Fruit fly (Drosophila melanogaster) whole organism, embryonic: ENCODE data around the gene mRpL30.
A peak's percentile ranks its signal among the peaks of the same experiment; 100 is the strongest.

Experiments used
- Atf-2 ChIP-seq: fragments of 200-800 bp; sonication (Bioruptor generic); optimal IDR thresholded peaks from 2 replicates; lab custom pipeline; 2016; ENCODE audit warnings: missing biosample characterization, missing genetic modification characterization
- CG10321 ChIP-seq: fragments of 200-800 bp; sonication (Bioruptor generic); IDR thresholded peaks from 2 replicates; pipeline ENCODE4 v1.3.6; 2022; ENCODE audit warnings: missing biosample characterization, missing genetic modification characterization
- CG10543 ChIP-seq: fragments of 200-800 bp; sonication (Bioruptor generic); optimal IDR thresholded peaks from 3 replicates; lab custom pipeline; 2017; ENCODE audit warnings: missing biosample characterization, mild to moderate bottlenecking, missing genetic modification characterization, moderate library complexity
- CG10654 ChIP-seq: fragments of 200-800 bp; sonication (Bioruptor generic); optimal IDR thresholded peaks from 2 replicates; lab custom pipeline; 2016; ENCODE audit warnings: missing biosample characterization, missing genetic modification characterization
- CG11456 ChIP-seq: fragments of 200-800 bp; sonication (Bioruptor generic); IDR thresholded peaks from 3 replicates; pipeline ENCODE4 v1.3.6; 2022; ENCODE audit warnings: missing biosample characterization, missing genetic modification characterization
- CG11695 ChIP-seq: fragments of 200-800 bp; sonication (Bioruptor generic); IDR thresholded peaks from 3 replicates; pipeline ENCODE4 v1.3.6; 2022; ENCODE audit warnings: missing biosample characterization, missing genetic modification characterization
- CG12071 ChIP-seq: fragments of 200-800 bp; sonication (Bioruptor generic); optimal IDR thresholded peaks from 3 replicates; lab custom pipeline; 2018; ENCODE audit warnings: missing biosample characterization, mild to moderate bottlenecking, missing genetic modification characterization
- CG13424 ChIP-seq: fragments of 200-800 bp; sonication (Bioruptor generic); optimal IDR thresholded peaks from 2 replicates; lab custom pipeline; 2019; ENCODE audit warnings: missing biosample characterization, mild to moderate bottlenecking, missing genetic modification characterization, moderate library complexity
- CG15011 ChIP-seq: fragments of 200-800 bp; sonication (Bioruptor generic); optimal IDR thresholded peaks from 3 replicates; lab custom pipeline; 2018; ENCODE audit warnings: missing biosample characterization, mild to moderate bottlenecking, missing genetic modification characterization
- CG15073 ChIP-seq: fragments of 200-800 bp; sonication (Bioruptor generic); optimal IDR thresholded peaks from 2 replicates; lab custom pipeline; 2016; ENCODE audit warnings: missing biosample characterization, missing genetic modification characterization
- CG17385 ChIP-seq: fragments of 200-800 bp; sonication (Bioruptor generic); optimal IDR thresholded peaks from 3 replicates; lab custom pipeline; 2018; ENCODE audit warnings: missing biosample characterization, mild to moderate bottlenecking, missing genetic modification characterization
- CG1792 ChIP-seq: fragments of 200-800 bp; sonication (Bioruptor generic); optimal IDR thresholded peaks from 2 replicates; lab custom pipeline; 2016; ENCODE audit warnings: missing biosample characterization, missing genetic modification characterization
- CG18262 ChIP-seq: fragments of 200-800 bp; optimal IDR thresholded peaks from 3 replicates; lab custom pipeline; 2019; ENCODE audit warnings: missing biosample characterization, mild to moderate bottlenecking, missing genetic modification characterization, moderate library complexity
- CG2875 ChIP-seq: fragments of 200-800 bp; sonication (Bioruptor generic); optimal IDR thresholded peaks from 2 replicates; lab custom pipeline; 2017; ENCODE audit warnings: missing biosample characterization, mild to moderate bottlenecking, missing genetic modification characterization, missing genetic modification reagents
- CG3281 ChIP-seq: fragments of 200-800 bp; sonication (Bioruptor generic); optimal IDR thresholded peaks from 3 replicates; lab custom pipeline; 2017; ENCODE audit warnings: missing biosample characterization, mild to moderate bottlenecking, missing genetic modification characterization
- CG3726 ChIP-seq: fragments of 200-800 bp; sonication (Bioruptor generic); IDR thresholded peaks from 3 replicates; pipeline ENCODE4, ENCODE4 v1.3.6; 2022; ENCODE audit warnings: missing biosample characterization, missing genetic modification characterization
- CG3838 ChIP-seq: fragments of 200-800 bp; sonication (Bioruptor generic); optimal IDR thresholded peaks from 3 replicates; lab custom pipeline; 2016; ENCODE audit warnings: missing biosample characterization, missing genetic modification characterization
- CG4282 ChIP-seq: fragments of 200-800 bp; sonication (Bioruptor generic); optimal IDR thresholded peaks from 2 replicates; lab custom pipeline; 2016; ENCODE audit warnings: missing biosample characterization, missing genetic modification characterization
- CG6689 ChIP-seq: fragments of 200-800 bp; sonication (Bioruptor generic); IDR thresholded peaks from 2 replicates; pipeline ENCODE4 v1.3.6; 2022; ENCODE audit warnings: missing biosample characterization, missing genetic modification characterization
- CG6813 ChIP-seq: fragments of 200-800 bp; sonication (Bioruptor generic); optimal IDR thresholded peaks from 2 replicates; lab custom pipeline; 2017; ENCODE audit warnings: missing biosample characterization, missing genetic modification characterization, mild to moderate bottlenecking, moderate library complexity, missing genetic modification reagents
- CG8281 ChIP-seq: fragments of 200-800 bp; sonication (Bioruptor generic); optimal IDR thresholded peaks from 2 replicates; lab custom pipeline; 2018; ENCODE audit warnings: missing biosample characterization, mild to moderate bottlenecking, missing genetic modification characterization, moderate library complexity
- CG9609 ChIP-seq: fragments of 200-800 bp; sonication (Bioruptor generic); optimal IDR thresholded peaks from 3 replicates; lab custom pipeline; 2016; ENCODE audit warnings: missing biosample characterization, missing genetic modification characterization
- Dll ChIP-seq: fragments of 200-800 bp; sonication (Bioruptor generic); IDR thresholded peaks from 4 replicates; pipeline ENCODE4 v1.3.6; 2022; ENCODE audit warnings: missing biosample characterization, missing genetic modification characterization; ENCODE audit not compliant: partially characterized antibody
- Drgx ChIP-seq: fragments of 200-800 bp; sonication (Bioruptor generic); IDR thresholded peaks from 2 replicates; pipeline ENCODE4 v1.3.6; 2022; ENCODE audit warnings: missing biosample characterization, missing genetic modification characterization
- Eip74EF ChIP-seq, 2 experiments: fragments of 200-800 bp in 1 of 2; fragments of >200 bp in 1 of 2; sonication (Bioruptor generic) in 1 of 2; optimal IDR thresholded peaks; 2 replicates each; lab custom pipeline; 2017 to 2019; ENCODE audit warnings: missing biosample characterization in 2 of 2, missing genetic modification characterization in 2 of 2, mild to moderate bottlenecking in 1 of 2, moderate library complexity in 1 of 2
- HLH3B ChIP-seq: fragments of 200-800 bp; sonication (Bioruptor generic); IDR thresholded peaks from 2 replicates; pipeline ENCODE4 v1.3.6; 2022; ENCODE audit warnings: missing biosample characterization, missing genetic modification characterization
- HLH54F ChIP-seq: fragments of 200-800 bp; sonication (Bioruptor generic); optimal IDR thresholded peaks from 3 replicates; lab custom pipeline; 2016; ENCODE audit warnings: missing biosample characterization, missing genetic modification characterization
- NC2α ChIP-seq: fragments of 200-800 bp; sonication (Bioruptor generic); optimal IDR thresholded peaks from 2 replicates; lab custom pipeline; 2016; ENCODE audit warnings: missing biosample characterization, missing genetic modification characterization
- NC2β ChIP-seq: fragments of 200-800 bp; sonication (Bioruptor generic); optimal IDR thresholded peaks from 2 replicates; lab custom pipeline; 2016; ENCODE audit warnings: missing biosample characterization, missing genetic modification characterization
- Opbp ChIP-seq: fragments of 200-800 bp; sonication (Bioruptor generic); IDR thresholded peaks from 3 replicates; pipeline ENCODE4 v1.3.6; 2022; ENCODE audit warnings: missing biosample characterization, missing genetic modification characterization; ENCODE audit not compliant: partially characterized antibody
- Scr ChIP-seq: fragments of 200-800 bp; sonication (Bioruptor generic); IDR thresholded peaks from 2 replicates; pipeline ENCODE4 v1.3.6; 2022; ENCODE audit warnings: missing biosample characterization, missing genetic modification characterization; ENCODE audit not compliant: partially characterized antibody
- Sin3A ChIP-seq: fragments of >200 bp; optimal IDR thresholded peaks from 2 replicates; lab custom pipeline; 2018
- YL-1 ChIP-seq: fragments of 200-800 bp; sonication (Bioruptor generic); optimal IDR thresholded peaks from 3 replicates; lab custom pipeline; 2017; ENCODE audit warnings: missing biosample characterization, mild to moderate bottlenecking, missing genetic modification characterization
- ap ChIP-seq: fragments of 200-800 bp; sonication (Bioruptor generic); IDR thresholded peaks from 2 replicates; pipeline ENCODE4 v1.3.6; 2022; ENCODE audit warnings: missing biosample characterization, missing genetic modification characterization
- ase ChIP-seq: fragments of 200-800 bp; sonication (Bioruptor generic); IDR thresholded peaks from 3 replicates; pipeline ENCODE4 v1.3.6; 2022; ENCODE audit warnings: missing biosample characterization, missing genetic modification characterization
- bcd ChIP-seq: fragments of 200-800 bp; sonication (Bioruptor generic); optimal IDR thresholded peaks from 2 replicates; lab custom pipeline; 2017; ENCODE audit warnings: missing biosample characterization, mild to moderate bottlenecking, missing genetic modification characterization
- cg ChIP-seq: fragments of 200-800 bp; sonication (Bioruptor generic); optimal IDR thresholded peaks from 3 replicates; lab custom pipeline; 2019; ENCODE audit warnings: missing biosample characterization, mild to moderate bottlenecking, missing genetic modification characterization, moderate library complexity
- cwo ChIP-seq: fragments of 200-800 bp; sonication (Bioruptor generic); optimal IDR thresholded peaks from 3 replicates; lab custom pipeline; 2017; ENCODE audit warnings: missing biosample characterization, missing genetic modification characterization, mild to moderate bottlenecking, moderate library complexity, missing genetic modification reagents
- dmrt11E ChIP-seq: fragments of 200-800 bp; sonication (Bioruptor generic); optimal IDR thresholded peaks from 3 replicates; lab custom pipeline; 2018; ENCODE audit warnings: missing biosample characterization, mild to moderate bottlenecking, missing genetic modification characterization, moderate library complexity
- dpn ChIP-seq, 2 experiments: fragments of 200-800 bp; sonication (Bioruptor generic); optimal IDR thresholded peaks; 3 replicates each; lab custom pipeline; 2016; ENCODE audit warnings: missing biosample characterization in 2 of 2, missing genetic modification characterization in 2 of 2
- gce ChIP-seq: fragments of 200-800 bp; sonication (Bioruptor generic); IDR thresholded peaks from 3 replicates; pipeline ENCODE4 v1.3.6; 2022; ENCODE audit warnings: missing biosample characterization, missing genetic modification characterization
- ken ChIP-seq: fragments of 200-800 bp; sonication (Bioruptor generic); IDR thresholded peaks from 3 replicates; pipeline ENCODE4 v1.3.6; 2022; ENCODE audit warnings: missing biosample characterization, missing genetic modification characterization
- lmd ChIP-seq: fragments of 200-800 bp; sonication (Bioruptor generic); IDR thresholded peaks from 2 replicates; pipeline ENCODE4 v1.3.6; 2022; ENCODE audit warnings: missing biosample characterization, missing genetic modification characterization
- odd ChIP-seq: fragments of 200-800 bp; sonication (Bioruptor generic); optimal IDR thresholded peaks from 2 replicates; lab custom pipeline; 2017; ENCODE audit warnings: missing biosample characterization, mild to moderate bottlenecking, missing genetic modification characterization
- onecut ChIP-seq: fragments of 200-800 bp; sonication (Bioruptor generic); IDR thresholded peaks from 2 replicates; pipeline ENCODE4 v1.3.6; 2022; ENCODE audit warnings: missing biosample characterization, missing genetic modification characterization
- repo ChIP-seq: fragments of 200-800 bp; sonication (Bioruptor generic); optimal IDR thresholded peaks from 2 replicates; lab custom pipeline; 2016; ENCODE audit warnings: missing biosample characterization, missing genetic modification characterization
- sim ChIP-seq: fragments of 200-800 bp; sonication (Bioruptor generic); IDR thresholded peaks from 2 replicates; pipeline ENCODE4 v1.3.6; 2022; ENCODE audit warnings: missing biosample characterization, missing genetic modification characterization
- slp2 ChIP-seq: fragments of 200-800 bp; sonication (Bioruptor generic); optimal IDR thresholded peaks from 2 replicates; lab custom pipeline; 2016; ENCODE audit warnings: missing biosample characterization, missing genetic modification characterization
- stwl ChIP-seq: fragments of 200-800 bp; sonication (Bioruptor generic); optimal IDR thresholded peaks from 3 replicates; lab custom pipeline; 2018; ENCODE audit warnings: missing biosample characterization, mild to moderate bottlenecking, missing genetic modification characterization, moderate library complexity
- vfl ChIP-seq: fragments of 200-800 bp; sonication (Bioruptor generic); optimal IDR thresholded peaks from 2 replicates; lab custom pipeline; 2016; ENCODE audit warnings: missing biosample characterization, missing genetic modification characterization

The mRpL30 gene

dm6 chrX:4666650-4667360 lies 19.1 kb downstream of the mRpL30 start, which contains the start of gene CG3009 (continued):
- TF ChIP-seq stwl (tag; lab: Kevin White, UChicago) (peak; percentile 26), HLH3B (peak; percentile 97), ap (peak; percentile 93), CG11456 (GFP tag; lab: Robert Waterston, UW) (peak; percentile 98), NC2α (GFP tag; lab: Kevin White, UChicago) (peak; percentile 92), CG13424 (tag; lab: Kevin White, UChicago) (peak; percentile 98), Scr (no peak), CG3726 (peak; percentile 94), CG6689 (GFP tag; lab: Robert Waterston, UW) (peak; percentile 98), Dll (GFP tag; lab: Robert Waterston, UW) (no peak), Sin3A (lab: Kevin White, UChicago) (no peak), ase (peak; percentile 96), Drgx (peak; percentile 98), dpn (GFP tag; optimal IDR thresholded peaks at IDR 0.05; lab: Kevin White, UChicago) (peak; percentile 98 to 99), CG12071 (GFP tag; lab: Kevin White, UChicago) (peak; percentile 98), CG3281 (GFP tag; lab: Kevin White, UChicago) (peak; percentile 98), CG18262 (peak; percentile 93), CG17385 (GFP tag; lab: Kevin White, UChicago) (peak; percentile 94), CG15073 (GFP tag; lab: Kevin White, UChicago) (peak; percentile 69), slp2 (GFP tag; lab: Kevin White, UChicago) (peak; percentile 96), CG11695 (GFP tag; lab: Robert Waterston, UW) (peak; percentile 98), CG4282 (GFP tag; lab: Kevin White, UChicago) (peak; percentile 96), YL-1 (GFP tag; lab: Kevin White, UChicago) (peak; percentile 95), CG10543 (GFP tag; lab: Kevin White, UChicago) (peak; percentile 99), NC2β (GFP tag; lab: Kevin White, UChicago) (peak; percentile 95), cwo (GFP tag; lab: Kevin White, UChicago) (peak; percentile 96), CG2875 (peak; percentile 95), ken (GFP tag; lab: Robert Waterston, UW) (peak; percentile 96), Eip74EF (GFP tag; optimal IDR thresholded peaks at IDR 0.05; lab: Kevin White, UChicago) (peak in 1 of 2 experiments; percentile 97), dmrt11E (tag; lab: Kevin White, UChicago) (peak; percentile 64), CG1792 (peak; percentile 96), lmd (peak; percentile 99), cg (peak; percentile 27), vfl (GFP tag; lab: Kevin White, UChicago) (peak; percentile 96), CG3838 (GFP tag; lab: Kevin White, UChicago) (peak; percentile 91), Opbp (0 out of 3 replicates have a peak, but pooled peaks have one; percentile 12), gce (GFP tag; lab: Robert Waterston, UW) (peak; percentile 95), CG15011 (GFP tag; lab: Kevin White, UChicago) (peak; percentile 94), odd (GFP tag; lab: Kevin White, UChicago) (peak; percentile 97), sim (GFP tag; lab: Robert Waterston, UW) (peak; percentile 90), CG6813 (GFP tag; lab: Kevin White, UChicago) (peak; percentile 97), repo (GFP tag; lab: Kevin White, UChicago) (peak; percentile 97), CG8281 (tag; lab: Kevin White, UChicago) (peak; percentile 88), CG10654 (peak; percentile 96), onecut (GFP tag; lab: Robert Waterston, UW) (peak; percentile 93), Atf-2 (peak; percentile 97), HLH54F (GFP tag; lab: Kevin White, UChicago) (peak; percentile 98), CG9609 (GFP tag; lab: Kevin White, UChicago) (peak; percentile 98), bcd (GFP tag; lab: Kevin White, UChicago) (peak; percentile 98), CG10321 (GFP tag; lab: Robert Waterston, UW) (peak; percentile 82)
